Fruit fly (Drosophila melanogaster): ENCODE results near the gene CG13984.
A peak's percentile ranks its signal among the peaks of the same experiment; 100 is the strongest.

Gene CG13984

DNA sequence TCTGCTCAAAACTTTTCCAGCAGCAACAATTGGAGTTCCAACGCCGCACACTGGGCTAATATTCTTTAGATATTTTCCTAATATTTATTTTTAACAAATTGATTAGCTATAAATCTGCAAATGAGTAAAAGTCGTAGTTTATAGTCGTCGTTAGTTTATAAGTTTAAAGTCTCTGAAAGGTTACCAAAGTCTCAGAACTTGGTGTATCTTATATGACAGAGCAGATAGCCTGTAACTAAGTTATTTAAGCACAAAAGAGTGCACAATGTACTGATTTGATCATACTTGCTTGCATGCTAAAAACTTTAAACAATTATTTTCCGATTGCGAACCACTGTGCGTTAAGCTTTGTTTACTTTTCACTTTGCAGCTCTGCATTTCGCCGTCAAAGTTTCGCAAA is 31.8 kb upstream of the CG13984 start (continued):
- peak; percentile 7 for TF ChIP-seq CG3032 (tag; optimal IDR thresholded peaks at IDR 0.05)
- TF ChIP-seq CG32006 (GFP tag; optimal IDR thresholded peaks at IDR 0.05), result peak; percentile 77
- peak; percentile 29 for TF ChIP-seq CG10631 (GFP tag; optimal IDR thresholded peaks at IDR 0.05)
- TF ChIP-seq topi (GFP tag; optimal IDR thresholded peaks at IDR 0.05), result peak; percentile 0
- no peak for TF ChIP-seq CG11902 (GFP tag; optimal IDR thresholded peaks at IDR 0.05)
- peak; percentile 31 for TF ChIP-seq Eip75B (GFP tag; optimal IDR thresholded peaks at IDR 0.05)
- no peak for TF ChIP-seq Hr39 (GFP tag; optimal IDR thresholded peaks at IDR 0.05)
- TF ChIP-seq Eip78C (GFP tag), result peak; percentile 83
- no peak for TF ChIP-seq vri (GFP tag; optimal IDR thresholded peaks at IDR 0.05)
- TF ChIP-seq CG6808 (GFP tag; optimal IDR thresholded peaks at IDR 0.05), result peak; percentile 20
- TF ChIP-seq Met (GFP tag; optimal IDR thresholded peaks at IDR 0.05), result peak; percentile 11
- TF ChIP-seq fd85E (GFP tag; optimal IDR thresholded peaks at IDR 0.05), result no peak
- peak; percentile 61 for TF ChIP-seq CG8119 (GFP tag; IDR thresholded peaks at IDR 0.05)
- peak; percentile 29 for TF ChIP-seq fd59A (GFP tag; optimal IDR thresholded peaks at IDR 0.05)
- peak; percentile 45 for TF ChIP-seq pdm3 (GFP tag; optimal IDR thresholded peaks at IDR 0.05)
- no peak for TF ChIP-seq CG6792 (GFP tag; optimal IDR thresholded peaks at IDR 0.05)
- TF ChIP-seq CG8632 (GFP tag; optimal IDR thresholded peaks at IDR 0.05), result peak; percentile 1
- TF ChIP-seq Lpt (GFP tag; optimal IDR thresholded peaks at IDR 0.05), result no peak
- no peak for TF ChIP-seq CG6163 (GFP tag; IDR thresholded peaks at IDR 0.05)
- TF ChIP-seq Ets21C (GFP tag; optimal IDR thresholded peaks at IDR 0.05), result no peak
- no peak for TF ChIP-seq ss (GFP tag; optimal IDR thresholded peaks at IDR 0.05)
- TF ChIP-seq Sox14 (GFP tag; optimal IDR thresholded peaks at IDR 0.05), result peak; percentile 28
- peak; percentile 69 for TF ChIP-seq Hr4 (GFP tag; optimal IDR thresholded peaks at IDR 0.05)
- no peak for TF ChIP-seq Sox15 (GFP tag; optimal IDR thresholded peaks at IDR 0.05)
- TF ChIP-seq CG10669 (GFP tag; optimal IDR thresholded peaks at IDR 0.05), result peak; percentile 17
- no peak for TF ChIP-seq Blimp-1 (GFP tag; optimal IDR thresholded peaks at IDR 0.05)

DNA sequence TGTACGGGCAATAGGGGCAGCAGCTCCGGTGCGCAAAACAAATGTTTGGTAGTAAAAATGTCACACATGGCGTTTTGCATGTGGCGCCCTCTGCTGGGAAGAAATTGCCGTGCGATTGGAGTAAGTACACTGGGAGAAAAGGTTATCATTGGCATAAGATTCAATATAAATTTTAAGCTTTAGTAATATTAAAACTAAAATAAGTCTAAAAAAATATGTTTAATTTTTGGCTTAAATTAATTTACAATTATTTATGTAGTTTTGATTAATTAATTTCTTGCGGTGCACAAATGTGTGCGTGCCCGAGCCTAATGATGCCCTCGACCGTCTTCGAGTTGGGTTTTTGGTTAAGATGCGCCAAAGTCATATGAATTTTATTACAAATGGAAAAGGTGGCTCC is 28.3 kb upstream of the CG13984 start:
- TF ChIP-seq Ets96B (tag; optimal IDR thresholded peaks at IDR 0.05) (peak; percentile 28), CG3032 (tag; optimal IDR thresholded peaks at IDR 0.05) (peak; percentile 0), Met (GFP tag; optimal IDR thresholded peaks at IDR 0.05) (peak; percentile 8), CG3919 (GFP tag; optimal IDR thresholded peaks at IDR 0.05) (peak; percentile 34), Sox15 (GFP tag; optimal IDR thresholded peaks at IDR 0.05) (no peak), pdm3 (GFP tag; optimal IDR thresholded peaks at IDR 0.05) (peak; percentile 15), net (GFP tag; optimal IDR thresholded peaks at IDR 0.05) (no peak), Smox (GFP tag; optimal IDR thresholded peaks at IDR 0.05) (peak; percentile 29), CG8119 (GFP tag; IDR thresholded peaks at IDR 0.05) (0 out of 3 replicates have a peak, but pooled peaks have one; percentile 37), CG11294 (GFP tag; IDR thresholded peaks at IDR 0.05) (no peak), Hr4 (GFP tag; optimal IDR thresholded peaks at IDR 0.05) (peak; percentile 42), svp (GFP tag) (peak; percentile 69), CG6163 (GFP tag; IDR thresholded peaks at IDR 0.05) (peak; percentile 63), eg (GFP tag; IDR thresholded peaks at IDR 0.05) (0 out of 3 replicates have a peak, but pooled peaks have one; percentile 30), Hr39 (GFP tag; optimal IDR thresholded peaks at IDR 0.05) (peak; percentile 23), CG6792 (GFP tag; optimal IDR thresholded peaks at IDR 0.05) (no peak), lz (GFP tag; optimal IDR thresholded peaks at IDR 0.05) (peak; percentile 19), Gug (GFP tag; IDR thresholded peaks at IDR 0.05) (0 out of 2 replicates have a peak, but pooled peaks have one; percentile 16), acj6 (GFP tag; optimal IDR thresholded peaks at IDR 0.05) (peak; percentile 28), fd85E (GFP tag; optimal IDR thresholded peaks at IDR 0.05) (no peak), CG16779 (tag; optimal IDR thresholded peaks at IDR 0.05) (no peak), CG32006 (GFP tag; optimal IDR thresholded peaks at IDR 0.05) (peak; percentile 43), cyc (GFP tag; optimal IDR thresholded peaks at IDR 0.05) (peak; percentile 16), Eip93F (GFP tag; optimal IDR thresholded peaks at IDR 0.05) (no peak), spab (GFP tag; optimal IDR thresholded peaks at IDR 0.05) (peak; percentile 11), ss (GFP tag; optimal IDR thresholded peaks at IDR 0.05) (peak in 1 of 2 experiments; percentile 5), CG34406 (GFP tag; optimal IDR thresholded peaks at IDR 0.05) (no peak), CG10631 (GFP tag; optimal IDR thresholded peaks at IDR 0.05) (peak; percentile 29), Eip78C (GFP tag) (peak; percentile 81), CG8632 (GFP tag; optimal IDR thresholded peaks at IDR 0.05) (no peak), achi (GFP tag; optimal IDR thresholded peaks at IDR 0.05) (peak; percentile 18), CG10669 (GFP tag; optimal IDR thresholded peaks at IDR 0.05) (peak; percentile 19)

Data from whole organism, prepupa.